Worm (Caenorhabditis elegans) whole organism, early embryonic: ENCODE data around the gene skr-13.

Source experiments
- B0310.2 ChIP-seq: sonication (generic microtip); optimal IDR thresholded peaks from 2 replicates; lab custom pipeline; 2016; ENCODE audit warnings: mild to moderate bottlenecking, missing genetic modification characterization, missing compliant biosample characterization
- F13C5.2 ChIP-seq: sonication (generic microtip); optimal IDR thresholded peaks from 2 replicates; lab custom pipeline; 2017; ENCODE audit warnings: mild to moderate bottlenecking, missing genetic modification characterization, inconsistent platforms, missing compliant biosample characterization
- aly-1 ChIP-seq: sonication (generic microtip); optimal IDR thresholded peaks from 2 replicates; lab custom pipeline; 2016; ENCODE audit warnings: missing genetic modification characterization, missing compliant biosample characterization
- ama-1 ChIP-seq: fragments of 150-350 bp; optimal IDR thresholded peaks from 2 replicates; lab custom pipeline; 2014
- ceh-13 ChIP-seq: fragments of 200-800 bp; sonication (Bioruptor generic); optimal IDR thresholded peaks from 2 replicates; lab custom pipeline; 2018; ENCODE audit warnings: mild to moderate bottlenecking, missing genetic modification characterization, missing compliant biosample characterization
- ceh-36 ChIP-seq: sonication (generic microtip); optimal IDR thresholded peaks from 2 replicates; lab custom pipeline; 2016; ENCODE audit warnings: missing genetic modification characterization, inconsistent platforms, missing compliant biosample characterization
- ets-7 ChIP-seq: sonication (generic microtip); optimal IDR thresholded peaks from 2 replicates; lab custom pipeline; 2016; ENCODE audit warnings: missing genotype, missing genetic modification characterization, missing compliant biosample characterization
- flt-1 ChIP-seq: fragments of 200-800 bp; sonication (Bioruptor generic); IDR thresholded peaks from 2 replicates; pipeline ENCODE4 v1.3.6; 2022; ENCODE audit warnings: missing genetic modification characterization, missing compliant biosample characterization
- hmbx-1 ChIP-seq: sonication (generic microtip); optimal IDR thresholded peaks from 2 replicates; lab custom pipeline; 2016; ENCODE audit warnings: mild to moderate bottlenecking, missing genetic modification characterization, missing compliant biosample characterization
- hmg-4 ChIP-seq: fragments of 200-800 bp; sonication (Bioruptor generic); optimal IDR thresholded peaks from 2 replicates; lab custom pipeline; 2018; ENCODE audit warnings: mild to moderate bottlenecking, missing genetic modification characterization, missing compliant biosample characterization
- hnd-1 ChIP-seq: sonication (generic microtip); optimal IDR thresholded peaks from 2 replicates; lab custom pipeline; 2016; ENCODE audit warnings: missing genetic modification characterization, missing compliant biosample characterization
- pes-1 ChIP-seq: fragments of 200-800 bp; sonication (Bioruptor generic); IDR thresholded peaks from 2 replicates; pipeline ENCODE4 v1.3.6; 2022; ENCODE audit warnings: missing genetic modification reagents, missing genetic modification characterization, missing compliant biosample characterization
- scrt-1 ChIP-seq: fragments of 200-800 bp; sonication (Bioruptor generic); IDR thresholded peaks from 2 replicates; pipeline ENCODE4 v1.3.6; 2022; ENCODE audit warnings: missing genetic modification characterization, missing compliant biosample characterization
- sea-1 ChIP-seq: fragments of 200-800 bp; sonication (Bioruptor generic); conservative IDR thresholded peaks from 2 replicates; pipeline ENCODE4 v1.3.6; 2022; ENCODE audit warnings: missing genetic modification characterization, missing compliant biosample characterization
- tbx-11 ChIP-seq: fragments of 200-800 bp; sonication (Bioruptor generic); IDR thresholded peaks from 2 replicates; pipeline ENCODE4 v1.3.6; 2022; ENCODE audit warnings: missing genetic modification characterization, missing compliant biosample characterization
- tbx-37 ChIP-seq: fragments of 200-800 bp; sonication (Bioruptor generic); conservative IDR thresholded peaks from 2 replicates; pipeline ENCODE4 v1.3.6; 2022; ENCODE audit warnings: missing genetic modification reagents, missing genetic modification characterization, missing compliant biosample characterization
- tra-4 ChIP-seq: sonication (generic microtip); optimal IDR thresholded peaks from 2 replicates; lab custom pipeline; 2017; ENCODE audit warnings: missing genetic modification characterization, missing compliant biosample characterization

The skr-13 gene

ce11 chrIV:17189193-17189592 is 26.8 kb upstream of the skr-13 start:
- TF ChIP-seq hmg-4 (GFP tag; lab: Kevin White, UChicago) (no peak), sea-1 (GFP tag; lab: Robert Waterston, UW) (no peak), tbx-37 (GFP tag; lab: Robert Waterston, UW) (no peak), tra-4 (no peak), pes-1 (GFP tag; lab: Robert Waterston, UW) (no peak), ceh-13 (GFP tag; lab: Kevin White, UChicago) (no peak), ama-1 (lab: Kevin White, UChicago) (no peak)

- TF ChIP-seq tbx-11 (GFP tag; lab: Robert Waterston, UW): no peak
- no peak for TF ChIP-seq hmbx-1 (tag; lab: Kevin White, UChicago)
- no peak for TF ChIP-seq ama-1 (lab: Kevin White, UChicago)
- no peak for TF ChIP-seq ceh-13 (GFP tag; lab: Kevin White, UChicago)
- TF ChIP-seq hnd-1 (tag; lab: Kevin White, UChicago): no peak
- no peak for TF ChIP-seq scrt-1
- TF ChIP-seq tra-4: no peak
- no peak for TF ChIP-seq hmg-4 (GFP tag; lab: Kevin White, UChicago)
- no peak for TF ChIP-seq sea-1 (GFP tag; lab: Robert Waterston, UW)
- no peak for TF ChIP-seq flt-1 (GFP tag; lab: Robert Waterston, UW)
- no peak for TF ChIP-seq F13C5.2 (tag; lab: Kevin White, UChicago)
- no peak for TF ChIP-seq ets-7 (tag; lab: Kevin White, UChicago)
- no peak for TF ChIP-seq B0310.2 (tag; lab: Kevin White, UChicago)
- TF ChIP-seq pes-1 (GFP tag; lab: Robert Waterston, UW): no peak
- no peak for TF ChIP-seq ceh-36 (tag; lab: Kevin White, UChicago)
- TF ChIP-seq aly-1 (tag; lab: Kevin White, UChicago): no peak
- TF ChIP-seq tbx-37 (GFP tag; lab: Robert Waterston, UW): no peak
These were observed 21.2 kb upstream of the skr-13 start, which contains the start of gene col-138 for ce11 chrIV:17183629-17184028. col-138 (minus strand) TSS chrIV:17183729.

ce11 chrIV:17183032-17183608 is 20.7 kb upstream of the skr-13 start:
- TF ChIP-seq hmg-4 (GFP tag; lab: Kevin White, UChicago): no peak
- no peak for TF ChIP-seq F13C5.2 (tag; lab: Kevin White, UChicago)
- TF ChIP-seq ceh-13 (GFP tag; lab: Kevin White, UChicago): no peak
- TF ChIP-seq ceh-36 (tag; lab: Kevin White, UChicago): no peak
- TF ChIP-seq flt-1 (GFP tag; lab: Robert Waterston, UW): no peak
- no peak for TF ChIP-seq scrt-1
- no peak for TF ChIP-seq tra-4
- no peak for TF ChIP-seq ama-1 (lab: Kevin White, UChicago)
- TF ChIP-seq pes-1 (GFP tag; lab: Robert Waterston, UW): no peak
- no peak for TF ChIP-seq aly-1 (tag; lab: Kevin White, UChicago)
- TF ChIP-seq tbx-37 (GFP tag; lab: Robert Waterston, UW): no peak
- no peak for TF ChIP-seq sea-1 (GFP tag; lab: Robert Waterston, UW)
- no peak for TF ChIP-seq B0310.2 (tag; lab: Kevin White, UChicago)
- TF ChIP-seq ets-7 (tag; lab: Kevin White, UChicago): no peak
- TF ChIP-seq hnd-1 (tag; lab: Kevin White, UChicago): no peak
- TF ChIP-seq tbx-11 (GFP tag; lab: Robert Waterston, UW): no peak
- TF ChIP-seq hmbx-1 (tag; lab: Kevin White, UChicago): no peak

- TF ChIP-seq hmbx-1 (tag; lab: Kevin White, UChicago): no peak
- TF ChIP-seq flt-1 (GFP tag; lab: Robert Waterston, UW): no peak
- no peak for TF ChIP-seq ceh-13 (GFP tag; lab: Kevin White, UChicago)
- TF ChIP-seq ama-1 (lab: Kevin White, UChicago): no peak
- TF ChIP-seq scrt-1: no peak
- TF ChIP-seq F13C5.2 (tag; lab: Kevin White, UChicago): no peak
- TF ChIP-seq aly-1 (tag; lab: Kevin White, UChicago): no peak
- TF ChIP-seq tra-4: no peak
- no peak for TF ChIP-seq pes-1 (GFP tag; lab: Robert Waterston, UW)
- TF ChIP-seq ceh-36 (tag; lab: Kevin White, UChicago): no peak
- TF ChIP-seq B0310.2 (tag; lab: Kevin White, UChicago): no peak
- no peak for TF ChIP-seq tbx-11 (GFP tag; lab: Robert Waterston, UW)
- no peak for TF ChIP-seq tbx-37 (GFP tag; lab: Robert Waterston, UW)
- TF ChIP-seq hmg-4 (GFP tag; lab: Kevin White, UChicago): no peak
- TF ChIP-seq sea-1 (GFP tag; lab: Robert Waterston, UW): no peak
- no peak for TF ChIP-seq hnd-1 (tag; lab: Kevin White, UChicago)
- TF ChIP-seq ets-7 (tag; lab: Kevin White, UChicago): no peak
These were observed 17.1 kb upstream of the skr-13 start for ce11 chrIV:17179565-17179964.

- no peak for TF ChIP-seq scrt-1
- TF ChIP-seq pes-1 (GFP tag; lab: Robert Waterston, UW): no peak
- TF ChIP-seq sea-1 (GFP tag; lab: Robert Waterston, UW): no peak
- TF ChIP-seq tbx-11 (GFP tag; lab: Robert Waterston, UW): no peak
- no peak for TF ChIP-seq ets-7 (tag; lab: Kevin White, UChicago)
- no peak for TF ChIP-seq flt-1 (GFP tag; lab: Robert Waterston, UW)
- TF ChIP-seq hmbx-1 (tag; lab: Kevin White, UChicago): no peak
- no peak for TF ChIP-seq hnd-1 (tag; lab: Kevin White, UChicago)
- TF ChIP-seq tra-4: no peak
- no peak for TF ChIP-seq ama-1 (lab: Kevin White, UChicago)
- TF ChIP-seq ceh-13 (GFP tag; lab: Kevin White, UChicago): no peak
- no peak for TF ChIP-seq B0310.2 (tag; lab: Kevin White, UChicago)
- TF ChIP-seq ceh-36 (tag; lab: Kevin White, UChicago): no peak
- TF ChIP-seq hmg-4 (GFP tag; lab: Kevin White, UChicago): no peak
- TF ChIP-seq aly-1 (tag; lab: Kevin White, UChicago): no peak
- no peak for TF ChIP-seq tbx-37 (GFP tag; lab: Robert Waterston, UW)
- TF ChIP-seq F13C5.2 (tag; lab: Kevin White, UChicago): no peak
These were observed 16.7 kb upstream of the skr-13 start for ce11 chrIV:17179071-17179470.

ce11 chrIV:17176177-17176576 is 13.8 kb upstream of the skr-13 start, which contains the start of gene C52D10.3:
C52D10.3 (plus strand) TSS chrIV:17176477.
- TF ChIP-seq sea-1 (GFP tag; lab: Robert Waterston, UW): no peak
- no peak for TF ChIP-seq hmg-4 (GFP tag; lab: Kevin White, UChicago)
- TF ChIP-seq flt-1 (GFP tag; lab: Robert Waterston, UW): no peak
- TF ChIP-seq B0310.2 (tag; lab: Kevin White, UChicago): no peak
- TF ChIP-seq ama-1 (lab: Kevin White, UChicago): no peak
- no peak for TF ChIP-seq hmbx-1 (tag; lab: Kevin White, UChicago)
- TF ChIP-seq F13C5.2 (tag; lab: Kevin White, UChicago): no peak
- TF ChIP-seq aly-1 (tag; lab: Kevin White, UChicago): no peak
- TF ChIP-seq ceh-13 (GFP tag; lab: Kevin White, UChicago): no peak
- no peak for TF ChIP-seq ets-7 (tag; lab: Kevin White, UChicago)
- TF ChIP-seq hnd-1 (tag; lab: Kevin White, UChicago): no peak
- TF ChIP-seq tbx-11 (GFP tag; lab: Robert Waterston, UW): no peak
- TF ChIP-seq tbx-37 (GFP tag; lab: Robert Waterston, UW): no peak
